Worm (Caenorhabditis elegans) whole organism, L4 larva: ENCODE measurements around the gene hlh-3.

ENCODE experiments used
- T26A8.4 ChIP-seq: fragments of 200-800 bp; sonication (Bioruptor generic); IDR thresholded peaks from 2 replicates; pipeline ENCODE4 v1.3.6; 2022; ENCODE audit warnings: missing genetic modification characterization, missing compliant biosample characterization
- Y75B8A.6 ChIP-seq: fragments of 200-800 bp; sonication (Bioruptor generic); IDR thresholded peaks from 2 replicates; pipeline ENCODE4 v1.3.6; 2022; ENCODE audit warnings: missing genetic modification reagents, missing genetic modification characterization, missing compliant biosample characterization
- aha-1 ChIP-seq: fragments of 150-350 bp; peaks from one replicate; lab custom pipeline; 2014; ENCODE audit warnings: missing biosample characterization, missing genetic modification characterization
- arid-1 ChIP-seq: fragments of 200-800 bp; sonication (Bioruptor generic); conservative IDR thresholded peaks from 2 replicates; pipeline ENCODE4 v1.3.6; 2022; ENCODE audit warnings: missing genetic modification reagents, missing genetic modification characterization, missing compliant biosample characterization
- attf-4 ChIP-seq: sonication (generic microtip); optimal IDR thresholded peaks from 3 replicates; lab custom pipeline; 2017; ENCODE audit warnings: missing biosample characterization, missing genetic modification characterization
- ceh-82 ChIP-seq: sonication (generic microtip); optimal IDR thresholded peaks from 2 replicates; lab custom pipeline; 2017; ENCODE audit warnings: missing biosample characterization, missing genetic modification characterization
- ces-1 ChIP-seq: fragments of 150-350 bp; sonication (generic microtip); optimal IDR thresholded peaks from 4 replicates; lab custom pipeline; 2014; ENCODE audit warnings: missing biosample characterization, missing genetic modification reagents, missing genetic modification characterization
- cey-2 ChIP-seq: sonication (generic microtip); optimal IDR thresholded peaks from 3 replicates; lab custom pipeline; 2017; ENCODE audit warnings: missing genetic modification characterization, mild to moderate bottlenecking, missing compliant biosample characterization, antibody characterized with exemption, borderline replicate concordance; ENCODE audit not compliant: insufficient read depth
- daf-12 ChIP-seq: fragments of 150-350 bp; optimal IDR thresholded peaks from 2 replicates; lab custom pipeline; 2014; ENCODE audit warnings: missing biosample characterization, missing genetic modification reagents, missing genetic modification characterization
- daf-16 ChIP-seq, 3 experiments: sonication (generic microtip); optimal IDR thresholded peaks; 2 replicates each; lab custom pipeline; 2016 to 2017; ENCODE audit warnings: missing genetic modification characterization in 3 of 3, missing genetic modification reagents in 3 of 3, mild to moderate bottlenecking in 2 of 3, missing compliant biosample characterization in 2 of 3, missing biosample characterization in 1 of 3, moderate library complexity in 1 of 3
- dmd-6 ChIP-seq: fragments of 200-800 bp; sonication (Bioruptor generic); IDR thresholded peaks from 2 replicates; pipeline ENCODE4 v1.3.6; 2022; ENCODE audit warnings: missing genetic modification reagents, missing genetic modification characterization, missing compliant biosample characterization
- dmd-8 ChIP-seq: fragments of 200-800 bp; sonication (Bioruptor generic); IDR thresholded peaks from 2 replicates; pipeline ENCODE4 v1.3.6; 2022; ENCODE audit warnings: missing genetic modification characterization, missing compliant biosample characterization
- dve-1 ChIP-seq: sonication (generic microtip); optimal IDR thresholded peaks from 2 replicates; lab custom pipeline; 2017; ENCODE audit warnings: antibody characterized with exemption, mild to moderate bottlenecking, missing genetic modification characterization, missing compliant biosample characterization; ENCODE audit not compliant: insufficient read depth
- fos-1 ChIP-seq: fragments of 150-350 bp; optimal IDR thresholded peaks from 2 replicates; lab custom pipeline; 2014; ENCODE audit warnings: missing biosample characterization, missing genetic modification characterization
- gei-8 ChIP-seq: fragments of 200-800 bp; sonication (Bioruptor generic); optimal IDR thresholded peaks from 2 replicates; lab custom pipeline; 2018; ENCODE audit warnings: mild to moderate bottlenecking, missing genetic modification characterization, missing compliant biosample characterization
- hlh-11 ChIP-seq: fragments of 200-800 bp; sonication (Bioruptor generic); optimal IDR thresholded peaks from 2 replicates; lab custom pipeline; 2018; ENCODE audit warnings: mild to moderate bottlenecking, missing genetic modification characterization, missing compliant biosample characterization
- lin-15B ChIP-seq: fragments of 150-350 bp; sonication (generic microtip); optimal IDR thresholded peaks from 3 replicates; lab custom pipeline; 2014; ENCODE audit warnings: missing biosample characterization, missing genetic modification characterization
- lin-29 ChIP-seq: fragments of 200-800 bp; sonication (Bioruptor generic); IDR thresholded peaks from 2 replicates; pipeline ENCODE4 v1.3.6; 2022; ENCODE audit warnings: missing genetic modification reagents, missing genetic modification characterization, missing compliant biosample characterization
- lir-3 ChIP-seq: sonication (generic microtip); optimal IDR thresholded peaks from 2 replicates; lab custom pipeline; 2016; ENCODE audit warnings: mild to moderate bottlenecking, missing genetic modification characterization, missing compliant biosample characterization
- lsy-2 ChIP-seq, 2 experiments: fragments of 150-350 bp in 1 of 2; sonication (generic microtip) in 1 of 2; optimal IDR thresholded peaks; 2 replicates each; lab custom pipeline; 2014 to 2017; ENCODE audit warnings: missing biosample characterization in 2 of 2, missing genetic modification characterization in 2 of 2
- mdl-1 ChIP-seq, 2 experiments: fragments of 150-350 bp in 1 of 2; sonication (generic microtip) in 1 of 2; optimal IDR thresholded peaks; 2 replicates each; lab custom pipeline; 2014 to 2017; ENCODE audit warnings: missing biosample characterization in 2 of 2, missing genetic modification characterization in 2 of 2
- mep-1 ChIP-seq: fragments of 150-350 bp; sonication (generic microtip); optimal IDR thresholded peaks from 3 replicates; lab custom pipeline; 2014; ENCODE audit warnings: missing biosample characterization, missing genetic modification characterization
- mxl-3 ChIP-seq: fragments of 200-800 bp; sonication (Bioruptor generic); optimal IDR thresholded peaks from 2 replicates; lab custom pipeline; 2018; ENCODE audit warnings: mild to moderate bottlenecking, missing genetic modification characterization, missing compliant biosample characterization
- nhr-11 ChIP-seq: fragments of 150-350 bp; optimal IDR thresholded peaks from 2 replicates; lab custom pipeline; 2014; ENCODE audit warnings: missing biosample characterization, missing genetic modification characterization
- nhr-25 ChIP-seq: sonication (generic microtip); optimal IDR thresholded peaks from 2 replicates; lab custom pipeline; 2017; ENCODE audit warnings: missing genetic modification characterization, mild to moderate bottlenecking, missing compliant biosample characterization, antibody characterized with exemption, moderate library complexity, borderline replicate concordance; ENCODE audit not compliant: insufficient read depth
- nhr-28 ChIP-seq: fragments of 150-350 bp; optimal IDR thresholded peaks from 2 replicates; lab custom pipeline; 2014; ENCODE audit warnings: missing biosample characterization, missing genetic modification characterization
- nhr-42 ChIP-seq: fragments of 200-800 bp; sonication (Bioruptor generic); IDR thresholded peaks from 2 replicates; pipeline ENCODE4 v1.3.6; 2022; ENCODE audit warnings: missing genetic modification characterization, missing compliant biosample characterization
- nhr-48 ChIP-seq: sonication (generic microtip); optimal IDR thresholded peaks from 2 replicates; lab custom pipeline; 2016; ENCODE audit warnings: mild to moderate bottlenecking, missing genetic modification characterization, missing compliant biosample characterization
- nhr-6 ChIP-seq: fragments of 150-350 bp; optimal IDR thresholded peaks from 2 replicates; lab custom pipeline; 2014; ENCODE audit warnings: missing biosample characterization, missing genetic modification characterization
- nhr-77 ChIP-seq: fragments of 150-350 bp; optimal IDR thresholded peaks from 2 replicates; lab custom pipeline; 2014; ENCODE audit warnings: missing biosample characterization, missing genetic modification characterization
- pha-4 ChIP-seq, 2 experiments: fragments of 150-350 bp in 1 of 2; fragments of 200-800 bp in 1 of 2; sonication (Bioruptor generic) in 1 of 2; IDR thresholded peaks in 1 of 2; optimal IDR thresholded peaks in 1 of 2; 2 replicates each; pipeline versions ENCODE4 v1.3.6 to Lab custom; 2014 to 2022; ENCODE audit warnings: missing genetic modification characterization in 2 of 2, missing genetic modification reagents in 2 of 2, missing biosample characterization in 1 of 2, missing compliant biosample characterization in 1 of 2
- php-3 ChIP-seq: fragments of 200-800 bp; sonication (Bioruptor generic); IDR thresholded peaks from 2 replicates; pipeline ENCODE4 v1.3.6; 2022; ENCODE audit warnings: missing genetic modification reagents, missing genetic modification characterization, missing compliant biosample characterization
- pqm-1 ChIP-seq: sonication (generic microtip); optimal IDR thresholded peaks from 2 replicates; lab custom pipeline; 2017; ENCODE audit warnings: missing biosample characterization, missing genetic modification characterization
- rbr-2 ChIP-seq: sonication (generic microtip); optimal IDR thresholded peaks from 2 replicates; lab custom pipeline; 2016; ENCODE audit warnings: missing genotype, missing genetic modification characterization, missing compliant biosample characterization
- skn-1 ChIP-seq: fragments of 150-350 bp; optimal IDR thresholded peaks from 2 replicates; lab custom pipeline; 2014; ENCODE audit warnings: missing biosample characterization, missing genetic modification characterization
- unc-39 ChIP-seq: sonication (generic microtip); optimal IDR thresholded peaks from 2 replicates; lab custom pipeline; 2017; ENCODE audit warnings: missing biosample characterization, missing genetic modification characterization
- unc-62 ChIP-seq, 3 experiments: fragments of 150-350 bp in 1 of 3; sonication (generic microtip); optimal IDR thresholded peaks in 2 of 3; peaks in 1 of 3; 1 replicate in 1 of 3; 2 replicates in 2 of 3; lab custom pipeline; 2014 to 2017; ENCODE audit warnings: missing biosample characterization in 3 of 3, missing genetic modification characterization in 3 of 3, missing genetic modification reagents in 3 of 3, missing genotype in 1 of 3
- vab-7 ChIP-seq: fragments of 200-800 bp; sonication (Bioruptor generic); IDR thresholded peaks from 2 replicates; pipeline ENCODE4 v1.3.6; 2022; ENCODE audit warnings: missing genetic modification reagents, missing genetic modification characterization, missing compliant biosample characterization
- zfp-2 ChIP-seq: sonication (generic microtip); optimal IDR thresholded peaks from 2 replicates; lab custom pipeline; 2016; ENCODE audit warnings: mild to moderate bottlenecking, missing genetic modification characterization, missing compliant biosample characterization
- zfp-3 ChIP-seq: fragments of 200-800 bp; sonication (Bioruptor generic); conservative IDR thresholded peaks from 2 replicates; pipeline ENCODE4 v1.3.6; 2022; ENCODE audit warnings: missing genetic modification reagents, missing genetic modification characterization, missing compliant biosample characterization
- ztf-7 ChIP-seq: fragments of 150-350 bp; optimal IDR thresholded peaks from 2 replicates; lab custom pipeline; 2014; ENCODE audit warnings: missing biosample characterization, missing genetic modification characterization

The hlh-3 gene

DNA sequence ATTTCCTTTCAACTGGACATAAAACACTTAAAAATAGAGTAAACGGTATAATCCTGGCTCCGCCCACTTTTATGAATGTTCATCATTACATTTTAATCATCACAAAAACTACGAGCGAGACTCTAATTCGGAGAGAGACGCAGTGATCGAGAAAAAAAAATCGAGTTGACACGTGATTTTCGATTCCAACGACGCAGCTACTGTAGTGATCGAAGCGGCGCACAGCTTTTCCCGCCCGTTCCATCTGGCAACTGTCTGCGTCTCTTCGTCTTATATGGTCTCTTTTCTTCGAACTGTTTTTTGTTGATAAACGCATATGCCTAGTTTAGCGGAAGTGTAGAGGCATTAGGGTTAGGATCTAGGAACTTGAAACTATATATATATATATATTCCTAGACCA is 27.4 kb downstream of the hlh-3 start (continued):
- TF ChIP-seq zfp-3 (GFP tag; lab: Robert Waterston, UW) (no peak), lir-3 (tag; lab: Kevin White, UChicago) (no peak), T26A8.4 (GFP tag; lab: Robert Waterston, UW) (no peak), fos-1 (tag; lab: Kevin White, UChicago) (no peak), ces-1 (GFP tag; lab: Kevin White, UChicago) (no peak), nhr-48 (tag; lab: Kevin White, UChicago) (peak; percentile 73), vab-7 (GFP tag; lab: Robert Waterston, UW) (0 out of 2 replicates have a peak, but pooled peaks have one; percentile 13), unc-39 (tag; lab: Kevin White, UChicago) (no peak)

DNA sequence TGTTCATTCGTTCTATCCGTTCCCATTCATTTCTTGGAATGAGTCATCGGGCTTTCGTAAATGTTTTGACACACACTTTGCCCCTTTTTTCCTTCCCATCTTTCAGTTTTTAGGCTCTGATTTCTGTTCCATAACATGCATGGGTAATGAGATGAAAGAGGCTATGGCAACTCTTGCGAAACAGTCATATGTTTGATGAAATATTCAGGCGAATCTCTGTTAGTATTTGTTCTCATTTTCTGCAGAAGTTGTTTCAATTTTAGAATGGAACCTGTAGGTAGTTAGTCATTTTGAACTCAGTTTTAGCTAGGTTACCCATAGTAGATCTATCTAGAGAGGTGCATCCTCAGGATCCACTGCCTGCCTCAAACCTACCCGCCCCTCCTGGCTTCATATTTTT is 28.6 kb downstream of the hlh-3 start:
- TF ChIP-seq nhr-42 (GFP tag; lab: Robert Waterston, UW) (no peak), aha-1 (peak; percentile 68), unc-62 (GFP tag; optimal IDR thresholded peaks at IDR 0.05 in 1 of 2; lab: Kevin White, UChicago) (peak in 1 of 2 experiments; percentile 86), unc-62 (tag; optimal IDR thresholded peaks at IDR 0.05; lab: Kevin White, UChicago) (no peak)

DNA sequence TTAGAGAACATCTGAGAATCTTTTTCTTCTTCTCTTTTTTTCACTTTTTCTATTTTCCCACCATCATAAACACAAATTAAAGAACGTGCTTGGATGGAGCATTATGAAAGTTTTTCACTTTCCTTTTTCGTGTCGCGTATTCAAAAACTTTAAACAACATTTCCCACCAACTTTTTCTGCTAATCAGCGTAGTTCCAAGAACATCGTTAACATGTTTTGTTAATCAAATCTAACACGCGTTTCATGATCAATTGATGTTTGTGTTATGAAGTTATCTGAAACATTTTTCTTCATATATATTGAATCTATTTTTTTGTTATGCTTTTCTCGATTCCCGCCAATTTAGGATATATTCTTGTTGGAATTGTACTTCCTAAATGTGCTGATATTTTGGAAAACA is 29.2 kb downstream of the hlh-3 start:
- TF ChIP-seq nhr-11 (tag; lab: Kevin White, UChicago) (peak; percentile 54), lsy-2 (tag; optimal IDR thresholded peaks at IDR 0.05; lab: Kevin White, UChicago) (peak in 1 of 2 experiments; percentile 46), T26A8.4 (GFP tag; lab: Robert Waterston, UW) (no peak)

DNA sequence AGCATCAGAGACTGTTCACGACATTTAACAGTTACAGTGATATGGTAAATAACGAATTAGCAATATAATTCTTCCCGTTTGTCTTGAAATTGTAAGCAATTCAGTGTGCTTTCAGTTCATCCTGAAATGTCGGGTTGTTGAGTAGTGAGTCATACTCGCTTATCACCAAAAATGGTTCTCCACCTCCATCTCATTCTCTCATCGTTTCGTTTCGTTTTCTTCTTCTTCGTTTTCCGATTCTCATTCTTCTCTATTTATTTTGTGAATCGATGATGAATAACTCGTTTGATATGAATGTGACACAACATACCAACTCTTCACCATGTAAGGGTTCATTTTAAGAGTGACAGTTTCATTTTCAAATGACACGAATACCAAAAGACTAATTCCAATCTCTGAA is 30.0 kb downstream of the hlh-3 start:
- peak; percentile 40 for TF ChIP-seq hlh-11
- peak; percentile 9 for TF ChIP-seq mep-1 (tag; lab: Kevin White, UChicago)
- no peak for TF ChIP-seq fos-1 (tag; lab: Kevin White, UChicago)
- TF ChIP-seq php-3 (GFP tag; lab: Robert Waterston, UW) = 0 out of 2 replicates have a peak, but pooled peaks have one; percentile 35
- TF ChIP-seq lsy-2 (tag; optimal IDR thresholded peaks at IDR 0.05; lab: Kevin White, UChicago) = peak in 1 of 2 experiments; percentile 10
- no peak for TF ChIP-seq zfp-2 (tag; lab: Kevin White, UChicago)
- TF ChIP-seq nhr-77 = peak; percentile 22
- TF ChIP-seq mxl-3 = peak; percentile 27
- TF ChIP-seq Y75B8A.6 (GFP tag; lab: Robert Waterston, UW) = no peak
- TF ChIP-seq dmd-6 = peak; percentile 59
- TF ChIP-seq daf-16 (GFP tag; optimal IDR thresholded peaks at IDR 0.05; lab: Kevin White, UChicago) = no peak
- peak; percentile 41 for TF ChIP-seq daf-16 (tag; optimal IDR thresholded peaks at IDR 0.05; lab: Kevin White, UChicago)
- TF ChIP-seq pqm-1 (tag; lab: Kevin White, UChicago) = peak; percentile 77
- no peak for TF ChIP-seq attf-4 (tag; lab: Kevin White, UChicago)
- TF ChIP-seq nhr-28 (tag; lab: Kevin White, UChicago) = peak; percentile 74
- peak in 1 of 2 experiments; percentile 43 for TF ChIP-seq unc-62 (GFP tag; optimal IDR thresholded peaks at IDR 0.05 in 1 of 2; lab: Kevin White, UChicago)
- no peak for TF ChIP-seq unc-62 (tag; optimal IDR thresholded peaks at IDR 0.05; lab: Kevin White, UChicago)
- peak; percentile 66 for TF ChIP-seq nhr-6 (tag; lab: Kevin White, UChicago)
- TF ChIP-seq nhr-25 (tag; lab: Kevin White, UChicago) = no peak
- peak in 1 of 2 experiments; percentile 14 for TF ChIP-seq mdl-1 (tag; optimal IDR thresholded peaks at IDR 0.05; lab: Kevin White, UChicago)
- TF ChIP-seq dve-1 = peak; percentile 46

DNA sequence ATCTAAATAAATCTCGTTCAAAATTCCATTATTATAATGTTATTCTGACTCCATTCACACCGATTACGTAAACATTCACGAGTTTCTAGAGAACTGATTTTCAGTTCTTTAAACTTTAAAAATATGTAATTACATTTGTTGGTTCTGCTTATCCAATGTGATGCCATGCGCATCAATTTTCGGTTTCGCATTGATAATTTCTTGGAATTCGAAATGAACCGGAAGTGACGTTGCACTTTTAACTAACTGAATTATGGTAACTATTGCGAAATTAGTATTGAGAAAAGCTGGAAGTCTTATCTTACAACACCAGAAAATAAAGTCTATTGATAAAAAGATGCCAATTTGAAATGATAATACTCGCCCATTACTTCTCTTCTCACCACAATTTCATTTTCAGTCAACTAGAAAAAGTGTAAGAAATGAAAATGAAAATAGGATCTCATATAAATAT is 31.4 kb downstream of the hlh-3 start:
- TF ChIP-seq cey-2 (tag; lab: Kevin White, UChicago) = no peak
- TF ChIP-seq daf-12 (tag; lab: Kevin White, UChicago) = no peak
- TF ChIP-seq nhr-25 (tag; lab: Kevin White, UChicago) = no peak
- TF ChIP-seq skn-1 (tag; lab: Kevin White, UChicago) = no peak
- TF ChIP-seq ztf-7 (tag; lab: Kevin White, UChicago) = no peak
- no peak for TF ChIP-seq fos-1 (tag; lab: Kevin White, UChicago)
- TF ChIP-seq zfp-2 (tag; lab: Kevin White, UChicago) = no peak
- no peak for TF ChIP-seq lin-29 (GFP tag; lab: Robert Waterston, UW)
- TF ChIP-seq dmd-8 (GFP tag; lab: Robert Waterston, UW) = no peak
- TF ChIP-seq arid-1 (GFP tag; lab: Robert Waterston, UW) = no peak
- TF ChIP-seq mep-1 (tag; lab: Kevin White, UChicago) = peak; percentile 70
- TF ChIP-seq pha-4 (GFP tag; IDR thresholded peaks at IDR 0.05; lab: Robert Waterston, UW) = no peak
- TF ChIP-seq pha-4 (tag; optimal IDR thresholded peaks at IDR 0.05; lab: Kevin White, UChicago) = no peak
- TF ChIP-seq rbr-2 (tag; lab: Kevin White, UChicago) = no peak
- TF ChIP-seq ceh-82 (tag; lab: Kevin White, UChicago) = no peak
- no peak for TF ChIP-seq mxl-3
- no peak for TF ChIP-seq Y75B8A.6 (GFP tag; lab: Robert Waterston, UW)
- TF ChIP-seq gei-8 (GFP tag; lab: Kevin White, UChicago) = no peak
- no peak for TF ChIP-seq lin-15B
- TF ChIP-seq mdl-1 (tag; optimal IDR thresholded peaks at IDR 0.05; lab: Kevin White, UChicago) = no peak
